Worm (Caenorhabditis elegans) whole organism, mixed stage, embryonic: ENCODE results near the gene rnst-2.

Experiments used
- M03D4.4 ChIP-seq: sonication (generic microtip); optimal IDR thresholded peaks from 2 replicates; lab custom pipeline; 2017; ENCODE audit warnings: mild to moderate bottlenecking, missing genetic modification characterization, missing compliant biosample characterization
- bed-3 ChIP-seq: fragments of 200-800 bp; sonication (Bioruptor generic); optimal IDR thresholded peaks from 3 replicates; lab custom pipeline; 2018; ENCODE audit warnings: mild to moderate bottlenecking, missing genetic modification characterization, moderate library complexity, missing compliant biosample characterization
- blmp-1 ChIP-seq: fragments of 150-350 bp; optimal IDR thresholded peaks from 2 replicates; lab custom pipeline; 2014; ENCODE audit warnings: missing biosample characterization, missing genetic modification characterization
- ceh-39 ChIP-seq: fragments of 150-350 bp; optimal IDR thresholded peaks from 2 replicates; lab custom pipeline; 2014; ENCODE audit warnings: missing biosample characterization, missing genetic modification characterization
- ces-1 ChIP-seq: fragments of 150-350 bp; optimal IDR thresholded peaks from 2 replicates; lab custom pipeline; 2014; ENCODE audit warnings: missing biosample characterization, missing genetic modification reagents, missing genetic modification characterization
- cnd-1 ChIP-seq: fragments of 200-800 bp; sonication (Bioruptor generic); optimal IDR thresholded peaks from 2 replicates; lab custom pipeline; 2018; ENCODE audit warnings: mild to moderate bottlenecking, missing genetic modification characterization, missing compliant biosample characterization
- drap-1 ChIP-seq: fragments of 200-800 bp; sonication (Bioruptor generic); optimal IDR thresholded peaks from 3 replicates; lab custom pipeline; 2018; ENCODE audit warnings: mild to moderate bottlenecking, missing genetic modification characterization, missing compliant biosample characterization
- elt-1 ChIP-seq: sonication (generic microtip); optimal IDR thresholded peaks from 2 replicates; lab custom pipeline; 2017; ENCODE audit warnings: missing genetic modification characterization, mild to moderate bottlenecking, missing compliant biosample characterization, antibody characterized with exemption, moderate library complexity, borderline replicate concordance; ENCODE audit not compliant: insufficient read depth
- elt-3 ChIP-seq: fragments of 150-350 bp; optimal IDR thresholded peaks from 2 replicates; lab custom pipeline; 2014; ENCODE audit warnings: missing biosample characterization, missing genetic modification characterization
- hlh-1 ChIP-seq: fragments of 150-350 bp; optimal IDR thresholded peaks from 2 replicates; lab custom pipeline; 2014; ENCODE audit warnings: missing biosample characterization, missing genetic modification reagents, missing genetic modification characterization
- lin-13 ChIP-seq: fragments of 150-350 bp; optimal IDR thresholded peaks from 2 replicates; lab custom pipeline; 2014; ENCODE audit warnings: missing biosample characterization, missing genetic modification characterization
- lin-32 ChIP-seq: fragments of 200-800 bp; sonication (Bioruptor generic); optimal IDR thresholded peaks from 2 replicates; lab custom pipeline; 2018; ENCODE audit warnings: mild to moderate bottlenecking, missing genetic modification characterization, missing compliant biosample characterization
- lsy-2 ChIP-seq: fragments of 150-350 bp; optimal IDR thresholded peaks from 2 replicates; lab custom pipeline; 2014; ENCODE audit warnings: missing biosample characterization, missing genetic modification characterization
- mab-5 ChIP-seq: fragments of 150-350 bp; optimal IDR thresholded peaks from 2 replicates; lab custom pipeline; 2014; ENCODE audit warnings: missing biosample characterization, missing genetic modification characterization
- mls-2 ChIP-seq: sonication (generic microtip); optimal IDR thresholded peaks from 2 replicates; lab custom pipeline; 2016; ENCODE audit warnings: mild to moderate bottlenecking, missing genetic modification characterization, moderate library complexity, missing compliant biosample characterization
- nhr-12 ChIP-seq: fragments of 150-350 bp; optimal IDR thresholded peaks from 2 replicates; lab custom pipeline; 2014; ENCODE audit warnings: missing biosample characterization, missing genetic modification characterization
- nhr-2 ChIP-seq: fragments of 150-350 bp; optimal IDR thresholded peaks from 2 replicates; lab custom pipeline; 2014; ENCODE audit warnings: missing biosample characterization, missing genetic modification characterization
- nhr-237 ChIP-seq: fragments of 150-350 bp; optimal IDR thresholded peaks from 2 replicates; lab custom pipeline; 2014; ENCODE audit warnings: missing biosample characterization, missing genetic modification characterization
- nhr-28 ChIP-seq: fragments of 150-350 bp; optimal IDR thresholded peaks from 2 replicates; lab custom pipeline; 2014; ENCODE audit warnings: missing biosample characterization, missing genetic modification characterization
- nhr-76 ChIP-seq: sonication (generic microtip); optimal IDR thresholded peaks from 2 replicates; lab custom pipeline; 2017; ENCODE audit warnings: missing biosample characterization, missing genetic modification characterization
- snpc-4 ChIP-seq: fragments of 150-350 bp; optimal IDR thresholded peaks from 2 replicates; lab custom pipeline; 2014; ENCODE audit warnings: missing biosample characterization, missing genetic modification characterization
- sptf-1 ChIP-seq: sonication (generic microtip); optimal IDR thresholded peaks from 2 replicates; lab custom pipeline; 2017; ENCODE audit warnings: mild to moderate bottlenecking, missing genetic modification characterization, moderate library complexity, missing compliant biosample characterization
- tbx-8 ChIP-seq: fragments of 200-800 bp; sonication (Bioruptor generic); optimal IDR thresholded peaks from 2 replicates; lab custom pipeline; 2018; ENCODE audit warnings: mild to moderate bottlenecking, missing genetic modification characterization, moderate library complexity, missing compliant biosample characterization
- unc-120 ChIP-seq: sonication (generic microtip); optimal IDR thresholded peaks from 2 replicates; lab custom pipeline; 2017; ENCODE audit warnings: missing genetic modification characterization, missing compliant biosample characterization; ENCODE audit not compliant: poor library complexity, severe bottlenecking
- unc-39 ChIP-seq: fragments of 150-350 bp; optimal IDR thresholded peaks from 2 replicates; lab custom pipeline; 2014; ENCODE audit warnings: missing biosample characterization, missing genetic modification characterization
- unc-62 ChIP-seq: fragments of 150-350 bp; optimal IDR thresholded peaks from 2 replicates; lab custom pipeline; 2014; ENCODE audit warnings: missing biosample characterization, missing genetic modification reagents, missing genetic modification characterization
- zip-8 ChIP-seq: fragments of 150-350 bp; optimal IDR thresholded peaks from 2 replicates; lab custom pipeline; 2014; ENCODE audit warnings: missing biosample characterization, missing genetic modification characterization
- ztf-11 ChIP-seq: fragments of 150-350 bp; optimal IDR thresholded peaks from 2 replicates; lab custom pipeline; 2014; ENCODE audit warnings: missing biosample characterization, missing genetic modification characterization

Gene rnst-2

DNA sequence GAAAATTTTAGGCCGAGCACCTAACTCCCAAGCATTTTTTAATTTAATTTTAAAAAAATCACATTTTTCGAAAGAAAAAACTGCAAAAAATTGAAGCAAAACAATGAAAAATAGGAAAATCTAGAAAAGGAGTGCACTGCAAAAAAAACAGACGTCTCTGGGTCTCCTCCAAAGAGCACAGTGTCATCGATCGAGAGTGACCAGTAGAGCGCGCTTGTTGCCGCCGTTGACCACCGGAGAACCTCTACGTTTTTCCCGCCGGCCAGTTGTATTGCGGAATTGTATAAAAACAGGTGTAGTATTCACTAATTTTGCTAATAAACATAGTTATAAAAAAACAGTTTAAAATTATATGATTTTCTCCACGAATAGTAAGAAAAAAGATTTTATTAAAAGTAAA lies 12.1 kb upstream of the rnst-2 start:
- TF ChIP-seq nhr-2 (tag; lab: Kevin White, UChicago) (no peak), M03D4.4 (tag; lab: Kevin White, UChicago) (no peak), lin-32 (no peak), lin-13 (tag; lab: Kevin White, UChicago) (no peak), lsy-2 (peak; percentile 1), unc-120 (tag; lab: Kevin White, UChicago) (peak; percentile 42), blmp-1 (tag; lab: Kevin White, UChicago) (no peak)

ce11 chrV:1051651-1052050 lies 9.7 kb upstream of the rnst-2 start:
- TF ChIP-seq ces-1 (GFP tag; lab: Kevin White, UChicago) (no peak), nhr-237 (no peak), blmp-1 (tag; lab: Kevin White, UChicago) (no peak), drap-1 (GFP tag; lab: Kevin White, UChicago) (no peak), nhr-2 (tag; lab: Kevin White, UChicago) (no peak), unc-62 (no peak), elt-3 (tag; lab: Kevin White, UChicago) (no peak), sptf-1 (tag; lab: Kevin White, UChicago) (no peak)

DNA sequence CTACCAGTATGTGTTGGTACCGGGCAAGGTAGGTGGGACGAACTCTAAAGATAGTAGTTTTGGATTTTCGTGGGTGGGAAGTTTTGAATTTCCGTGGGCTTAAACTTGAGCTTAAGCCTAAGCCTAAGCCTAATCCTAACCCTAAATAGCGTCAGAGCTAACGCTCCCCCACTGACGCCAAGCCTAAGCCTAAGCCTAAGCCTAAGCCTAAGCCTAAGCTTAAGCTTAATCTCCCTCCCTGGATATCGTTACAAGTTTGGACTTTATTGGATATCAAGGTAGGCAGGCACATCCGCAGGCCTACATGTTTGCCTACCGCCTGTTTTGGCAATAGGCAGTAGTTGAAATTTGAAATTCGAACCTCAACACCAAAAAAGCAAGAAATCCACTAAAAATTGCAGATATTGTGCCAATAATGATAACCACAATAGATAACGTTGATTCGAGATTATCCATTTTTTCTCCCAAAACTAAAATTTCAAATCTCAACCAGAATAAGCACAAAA lies 8.8 kb upstream of the rnst-2 start, which contains the start of gene K10C9.4:
TSS of gene K10C9.4 (minus strand) at position 456 of the 506 bp plus-strand sequence.
- TF ChIP-seq unc-39, result no peak
- no peak for TF ChIP-seq ceh-39 (tag; lab: Kevin White, UChicago)
- no peak for TF ChIP-seq tbx-8 (GFP tag; lab: Kevin White, UChicago)
- TF ChIP-seq sptf-1 (tag; lab: Kevin White, UChicago), result no peak
- TF ChIP-seq mls-2 (tag; lab: Kevin White, UChicago), result no peak
- TF ChIP-seq hlh-1 (tag; lab: Kevin White, UChicago), result no peak
- TF ChIP-seq cnd-1 (tag; lab: Kevin White, UChicago), result no peak
- TF ChIP-seq zip-8 (tag; lab: Kevin White, UChicago), result no peak
- no peak for TF ChIP-seq nhr-76 (tag; lab: Kevin White, UChicago)

ce11 chrV:1053385-1053784 lies 8.0 kb upstream of the rnst-2 start:
- peak; percentile 91 for TF ChIP-seq zip-8 (tag; lab: Kevin White, UChicago)
- TF ChIP-seq unc-120 (tag; lab: Kevin White, UChicago), result no peak
- TF ChIP-seq, all 35 proteins: peak for 1

- no peak for TF ChIP-seq ces-1 (GFP tag; lab: Kevin White, UChicago)
- no peak for TF ChIP-seq ztf-11 (tag; lab: Kevin White, UChicago)
- TF ChIP-seq bed-3 (GFP tag; lab: Kevin White, UChicago), result no peak
- peak; percentile 93 for TF ChIP-seq unc-62
- peak; percentile 86 for TF ChIP-seq mab-5 (tag; lab: Kevin White, UChicago)
- TF ChIP-seq lin-32, result peak; percentile 4
- TF ChIP-seq sptf-1 (tag; lab: Kevin White, UChicago), result no peak
- TF ChIP-seq nhr-2 (tag; lab: Kevin White, UChicago), result peak; percentile 67
- TF ChIP-seq blmp-1 (tag; lab: Kevin White, UChicago), result no peak
- peak; percentile 77 for TF ChIP-seq hlh-1 (tag; lab: Kevin White, UChicago)
Observed at ce11 chrV:1060219-1060863, 1.1 kb upstream of the rnst-2 start.

DNA sequence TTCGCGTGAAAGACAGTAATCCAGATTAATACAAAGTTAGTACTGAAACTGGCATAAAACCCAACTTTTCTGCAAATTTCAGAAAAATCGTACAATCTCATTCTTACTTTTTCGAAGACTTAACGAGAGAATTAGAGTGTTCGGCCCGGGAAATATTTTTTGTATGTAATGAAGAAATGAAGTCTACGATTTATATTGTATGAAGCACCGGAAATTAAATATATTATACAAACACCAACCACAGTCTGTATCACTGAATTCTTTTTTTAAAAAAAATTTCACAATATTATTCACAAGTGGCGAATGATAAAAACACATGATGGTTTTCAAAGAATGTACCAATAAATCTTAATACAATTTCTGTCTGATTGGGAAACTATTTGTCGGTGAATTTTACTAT lies 3.1 kb downstream of the rnst-2 start, which contains the start of gene str-67:
TSS of gene str-67 (minus strand) at position 101 of the 400 bp plus-strand sequence.
- no peak for TF ChIP-seq unc-120 (tag; lab: Kevin White, UChicago)
- no peak for TF ChIP-seq elt-3 (tag; lab: Kevin White, UChicago)
- no peak for TF ChIP-seq nhr-12

ce11 chrV:1067468-1067867 lies 6.1 kb downstream of the rnst-2 start, which contains the start of gene K10C9.7:
Gene K10C9.7 (minus strand): TSS chrV:1067568.
- no peak for TF ChIP-seq blmp-1 (tag; lab: Kevin White, UChicago)
- TF ChIP-seq ceh-39 (tag; lab: Kevin White, UChicago), result no peak
- no peak for TF ChIP-seq ces-1 (GFP tag; lab: Kevin White, UChicago)
- no peak for TF ChIP-seq mls-2 (tag; lab: Kevin White, UChicago)
- no peak for TF ChIP-seq elt-1 (tag; lab: Kevin White, UChicago)
- TF ChIP-seq nhr-28, result no peak
- TF ChIP-seq nhr-12, result no peak
- TF ChIP-seq unc-39, result no peak
- no peak for TF ChIP-seq snpc-4 (tag; lab: Kevin White, UChicago)
- TF ChIP-seq elt-3 (tag; lab: Kevin White, UChicago), result no peak
